Worm (Caenorhabditis elegans) whole organism, dauer: ENCODE measurements around the gene C18D11.7.
"Not testable (repeated sequence)": the region's sequence is repeated elsewhere in the genome, so short reads cannot be mapped to it uniquely, and the experiment has no call there.

Experiments used
- unc-62 ChIP-seq: sonication (generic microtip); optimal IDR thresholded peaks from 2 replicates; lab custom pipeline; 2017; ENCODE audit warnings: missing biosample characterization, missing genetic modification reagents, missing genetic modification characterization

Gene C18D11.7

DNA sequence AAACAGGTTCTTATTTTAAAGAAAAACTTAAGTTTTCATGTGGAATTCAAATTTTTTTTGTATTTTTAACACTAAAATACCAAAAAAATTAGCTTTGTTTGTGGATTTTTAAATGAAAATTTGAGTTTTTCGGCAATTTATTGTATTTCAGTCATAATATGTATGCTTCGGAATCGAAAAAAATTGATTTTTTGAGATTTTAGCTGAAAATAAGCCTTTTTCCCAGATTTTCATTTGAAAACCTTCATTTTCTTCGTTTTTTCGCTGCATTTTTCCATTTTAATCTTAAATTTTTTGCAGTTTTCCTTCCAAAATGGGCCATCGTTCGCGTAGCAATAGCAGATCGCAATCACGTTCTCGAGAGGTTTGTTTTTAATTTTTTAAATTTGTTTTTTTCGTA is 19.5 kb upstream of the C18D11.7 start, which contains the start of gene rsp-8:
Gene rsp-8 (plus strand): TSS at position 301 of the 400 bp plus-strand sequence.
- TF ChIP-seq unc-62: no peak

- no peak for TF ChIP-seq unc-62
Observed at ce11 chrIII:11825654-11826053, 19.1 kb upstream of the C18D11.7 start.

DNA sequence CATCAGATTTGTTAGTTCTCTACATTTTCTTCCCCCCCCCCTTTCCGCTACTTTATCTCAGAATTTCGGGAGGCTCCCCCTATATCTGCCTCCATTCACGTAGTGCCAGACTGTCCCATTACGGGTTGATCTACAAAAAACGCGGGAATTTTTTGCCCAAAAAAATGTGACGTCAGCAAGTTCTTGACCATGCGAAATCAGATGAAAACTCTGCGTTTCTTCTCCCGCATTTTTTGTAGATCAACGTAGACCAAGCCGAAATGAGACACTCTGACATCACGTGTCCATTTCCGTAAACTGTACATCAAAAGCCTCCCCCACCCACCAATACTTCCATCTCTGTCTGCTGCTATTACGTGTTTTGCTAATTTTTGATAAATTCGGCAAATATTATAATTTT is 18.0 kb upstream of the C18D11.7 start:
- TF ChIP-seq unc-62: no peak

DNA sequence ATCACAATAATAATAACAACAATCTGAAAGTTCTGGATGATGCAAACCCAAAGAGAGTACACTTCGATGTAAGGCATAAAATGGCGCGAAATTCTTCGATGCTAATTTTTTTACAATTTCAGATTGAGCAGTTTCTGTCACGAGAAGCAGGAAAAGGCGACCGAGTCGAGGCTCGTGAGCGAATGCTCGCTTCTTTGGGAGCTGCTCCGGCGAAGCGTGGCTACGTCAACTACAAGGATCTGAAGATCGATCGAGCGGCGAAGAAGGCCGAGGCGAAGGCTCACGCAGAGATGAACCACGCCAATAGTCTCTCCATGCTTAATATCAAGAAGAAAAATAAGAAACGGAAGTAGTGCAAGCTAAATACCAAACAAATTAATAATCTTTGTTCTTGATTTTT is 17.5 kb upstream of the C18D11.7 start:
- no peak for TF ChIP-seq unc-62

- no peak for TF ChIP-seq unc-62
Observed at ce11 chrIII:11823260-11823659, 16.7 kb upstream of the C18D11.7 start, which contains the start of gene C18D11.3. Gene C18D11.3, plus strand, starts transcription at chrIII:11823448.

DNA sequence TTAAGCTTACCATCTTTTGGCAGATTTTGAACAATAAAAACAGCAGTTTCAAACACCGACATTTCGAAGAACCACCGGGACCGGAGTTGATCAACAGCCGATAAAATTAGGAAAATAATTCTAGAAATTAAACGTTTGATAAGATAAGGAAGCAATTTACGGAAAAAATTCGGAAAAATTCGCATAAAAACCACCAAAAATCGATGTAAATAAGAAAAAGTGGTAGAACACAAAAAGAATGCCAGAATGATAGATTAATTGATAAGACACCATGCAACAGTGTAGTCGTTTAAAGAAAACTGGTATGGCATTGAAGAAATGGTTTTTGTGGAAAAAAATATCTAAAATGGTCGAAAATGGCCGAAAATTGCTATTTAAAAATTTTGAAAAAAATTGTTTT is 15.8 kb upstream of the C18D11.7 start, which contains the start of gene maa-1:
Gene maa-1 (minus strand): TSS at position 120 of the 400 bp plus-strand sequence.
- no peak for TF ChIP-seq unc-62

DNA sequence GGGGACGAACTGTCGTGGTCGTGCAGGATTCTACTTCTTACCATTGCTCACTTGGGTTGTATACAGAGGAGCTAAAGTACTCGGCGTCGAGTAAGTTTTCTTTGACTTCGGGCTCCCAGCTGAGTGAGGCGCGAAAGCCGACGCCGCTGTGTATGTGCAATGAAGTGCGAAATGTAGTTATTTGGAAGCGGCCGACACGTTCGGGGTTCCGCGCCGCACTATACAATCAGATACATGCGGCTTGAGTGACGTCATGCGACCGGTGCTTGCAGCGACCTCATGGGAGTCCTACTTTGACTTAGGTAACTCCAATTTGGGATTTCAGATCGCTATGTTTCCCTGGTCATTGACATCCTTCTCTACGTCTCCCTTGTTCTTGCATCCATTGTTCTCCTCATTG is 11.3 kb upstream of the C18D11.7 start:
- TF ChIP-seq unc-62: no peak

- TF ChIP-seq unc-62: no peak
Observed at ce11 chrIII:11816523-11817003, 10.0 kb upstream of the C18D11.7 start, which contains the start of gene C18D11.1. Gene C18D11.1, plus strand, starts transcription at chrIII:11816573.

ce11 chrIII:11814653-11815052 is 8.1 kb upstream of the C18D11.7 start:
- TF ChIP-seq unc-62: no peak

DNA sequence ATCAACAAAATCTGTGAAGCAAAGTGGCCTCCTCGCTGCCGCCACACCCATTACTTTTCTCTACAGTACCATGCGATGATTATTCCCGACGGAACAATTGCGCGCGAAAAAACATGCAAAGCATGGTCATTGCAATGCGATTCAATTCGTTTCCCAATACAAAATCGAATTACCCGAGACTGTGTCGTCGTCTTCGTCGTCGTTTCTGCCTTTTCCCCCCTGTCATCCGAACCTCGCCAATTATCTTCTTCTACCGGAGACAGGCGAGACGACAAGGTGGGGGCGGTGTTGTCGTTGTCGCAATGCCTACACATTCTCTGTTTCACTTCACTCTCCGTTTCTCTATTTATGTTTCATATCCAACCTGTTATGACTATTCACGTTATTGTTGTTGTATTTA is 5.2 kb upstream of the C18D11.7 start:
- no peak for TF ChIP-seq unc-62

- no peak for TF ChIP-seq unc-62
Observed at ce11 chrIII:11810447-11810846, 3.9 kb upstream of the C18D11.7 start, which contains the start of gene C18D11.6. Gene C18D11.6, plus strand, starts transcription at chrIII:11810556.

DNA sequence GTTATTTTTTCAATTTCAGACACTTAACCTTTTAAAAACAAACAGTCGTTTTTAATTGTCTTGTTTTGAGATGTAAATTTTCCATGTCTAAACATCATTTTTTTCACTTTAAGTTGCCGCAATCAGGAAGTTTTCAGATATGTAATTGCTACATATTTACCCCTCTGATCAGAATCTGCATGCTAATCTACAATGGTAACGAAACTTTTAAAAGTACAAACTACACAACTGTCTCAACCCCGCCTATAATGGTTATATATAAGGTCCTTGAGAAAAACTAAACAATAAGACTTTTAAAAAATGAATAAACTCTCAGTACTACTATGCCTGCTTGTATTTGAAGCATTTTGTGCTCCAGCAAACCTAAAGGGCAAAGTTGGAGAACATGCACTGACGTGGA is 2.2 kb upstream of the C18D11.7 start, which contains the start of gene C18D11.9:
Gene C18D11.9 (plus strand): TSS at position 301 of the 400 bp plus-strand sequence.
- no peak for TF ChIP-seq unc-62

- TF ChIP-seq unc-62: no peak
Observed at ce11 chrIII:11807418-11807817, 823 bp upstream of the C18D11.7 start, which contains the start of gene C18D11.10. Gene C18D11.10, plus strand, starts transcription at chrIII:11807718.

ce11 chrIII:11795448-11795847 is 11.1 kb downstream of the C18D11.7 start, which contains the start of gene twk-39:
Gene twk-39, plus strand, starts transcription at chrIII:11795748.
- TF ChIP-seq unc-62: no peak

DNA sequence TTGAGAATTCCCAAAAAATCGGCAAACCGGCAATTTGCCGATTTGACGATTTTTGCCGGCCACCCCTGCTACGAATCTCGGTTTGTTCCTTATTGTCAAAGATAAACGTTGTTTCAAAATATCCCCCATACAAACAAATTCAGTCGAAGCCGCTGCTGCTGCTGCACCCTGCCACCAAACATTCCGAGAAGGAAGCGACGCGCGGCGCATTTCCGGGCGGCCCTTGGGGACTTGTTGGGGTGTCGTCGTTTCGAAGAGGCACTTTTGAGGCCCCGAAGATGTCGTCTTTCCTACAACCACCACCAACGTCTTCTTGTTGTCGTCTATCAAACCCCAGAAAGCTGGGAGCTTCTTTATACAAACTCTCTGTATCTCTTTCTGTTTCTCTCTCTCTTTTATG is 12.2 kb downstream of the C18D11.7 start:
- TF ChIP-seq unc-62: no peak

DNA sequence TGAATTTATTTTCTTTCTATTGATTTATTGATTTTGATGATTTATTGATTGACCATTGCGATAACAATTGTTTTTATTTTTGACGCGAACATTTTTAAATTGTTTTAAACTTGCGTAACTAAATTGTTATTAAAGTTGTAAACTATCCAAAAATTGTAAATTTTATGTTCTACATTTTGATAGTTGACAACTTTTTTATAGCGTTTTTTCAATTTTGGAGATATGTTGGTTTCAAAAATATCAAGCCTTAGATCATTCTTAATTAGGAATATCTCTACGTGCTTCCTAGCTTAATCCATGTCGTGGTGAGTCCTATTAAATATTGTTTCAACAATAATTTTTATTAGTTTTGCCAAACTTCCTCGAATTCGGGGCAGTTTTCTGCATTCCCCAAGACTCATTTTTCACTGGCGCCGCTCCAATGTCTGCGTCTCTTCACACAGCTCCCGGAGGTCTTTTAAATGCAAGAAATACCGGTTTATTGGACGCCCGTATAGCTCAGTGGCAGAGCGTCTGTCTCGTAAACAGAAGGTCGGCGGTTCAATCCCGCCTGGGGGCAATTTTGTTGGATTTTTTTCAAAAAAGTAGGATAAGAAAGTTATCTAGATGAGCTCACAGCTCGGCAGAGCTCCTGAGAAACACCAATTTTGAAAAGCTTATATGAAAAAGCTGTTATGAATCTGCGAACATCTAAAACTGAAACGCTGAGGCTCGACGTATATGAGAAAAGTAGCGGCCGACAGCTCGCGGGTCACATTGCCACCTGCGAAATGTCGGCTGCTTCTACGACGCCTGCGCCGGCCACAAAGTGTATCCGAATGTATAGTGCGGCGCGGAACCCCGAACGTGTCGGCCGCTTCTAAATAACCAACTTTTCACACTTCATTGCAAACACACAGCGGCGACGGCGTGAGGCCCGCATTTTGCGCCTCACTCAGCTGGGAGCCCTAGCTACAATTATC is 14.0 kb downstream of the C18D11.7 start, which contains the start of gene C24H11.2:
Gene C24H11.2 (minus strand): TSS at position 51 of the 962 bp plus-strand sequence.
- not testable (repeated sequence) for TF ChIP-seq unc-62

ce11 chrIII:11789480-11789879 is 17.1 kb downstream of the C18D11.7 start:
- TF ChIP-seq unc-62: no peak
